Fruit fly (Drosophila melanogaster): ENCODE measurements around the gene pont.

DNA sequence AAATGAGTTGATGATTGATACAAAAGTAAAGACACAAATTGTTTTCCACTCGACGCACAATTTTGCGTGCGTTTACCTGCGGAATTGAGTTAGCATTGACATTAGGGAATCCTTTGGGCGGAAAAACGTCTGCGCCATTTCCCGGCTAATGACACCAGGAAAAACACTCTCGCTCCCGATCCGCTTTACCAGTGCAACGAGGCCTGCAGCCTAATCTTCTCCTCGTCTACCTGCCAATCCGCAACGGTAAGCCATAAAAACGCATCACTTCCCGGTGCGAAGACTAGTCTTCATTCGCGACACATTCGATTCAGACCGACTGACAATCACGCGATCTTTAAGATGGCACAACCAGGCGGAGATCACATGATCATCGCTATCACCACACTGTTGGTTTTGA lies 39.5 kb upstream of the pont start, which contains the start of gene CG12420:
- TF ChIP-seq Dif (GFP tag; optimal IDR thresholded peaks at IDR 0.05; ENCODE audit: partially characterized antibody): no peak
- no peak for TF ChIP-seq OdsH (GFP tag; optimal IDR thresholded peaks at IDR 0.05)
- no peak for TF ChIP-seq psq (GFP tag; optimal IDR thresholded peaks at IDR 0.05)
- no peak for TF ChIP-seq Rel (GFP tag; optimal IDR thresholded peaks at IDR 0.05)
- TF ChIP-seq Rel (tag; optimal IDR thresholded peaks at IDR 0.05): no peak
- TF ChIP-seq ey (GFP tag; optimal IDR thresholded peaks at IDR 0.05): no peak
- TF ChIP-seq rgr (GFP tag; optimal IDR thresholded peaks at IDR 0.05): no peak
- no peak for TF ChIP-seq Myc (optimal IDR thresholded peaks at IDR 0.05)
- no peak for TF ChIP-seq HLH106 (tag; optimal IDR thresholded peaks at IDR 0.05)

All from whole organism, wandering third instar larva.